Worm (Caenorhabditis elegans): Measurements from ENCODE around the gene R04A9.6.

The R04A9.6 gene

ce11 chrX:397259-397658 is at the start of gene R04A9.6:
Gene R04A9.6 (plus strand): TSS chrX:397559.
- TF ChIP-seq W03F9.2 (tag; optimal IDR thresholded peaks at IDR 0.05) (no peak), dao-5 (tag; optimal IDR thresholded peaks at IDR 0.05) (no peak), him-1 (tag; optimal IDR thresholded peaks at IDR 0.05) (no peak)

ce11 chrX:348141-348540 is 49.2 kb upstream of the R04A9.6 start:
- TF ChIP-seq dao-5 (tag; optimal IDR thresholded peaks at IDR 0.05), result no peak
- no peak for TF ChIP-seq W03F9.2 (tag; optimal IDR thresholded peaks at IDR 0.05)
- no peak for TF ChIP-seq him-1 (tag; optimal IDR thresholded peaks at IDR 0.05)

- TF ChIP-seq dao-5 (tag; optimal IDR thresholded peaks at IDR 0.05) (no peak), W03F9.2 (tag; optimal IDR thresholded peaks at IDR 0.05) (no peak), him-1 (tag; optimal IDR thresholded peaks at IDR 0.05) (peak; percentile 61)
These were observed 44.2 kb upstream of the R04A9.6 start, which contains the start of gene sor-3 for ce11 chrX:353134-353669. Gene sor-3 (plus strand): TSS chrX:353619.

- no peak for TF ChIP-seq W03F9.2 (tag; optimal IDR thresholded peaks at IDR 0.05)
- TF ChIP-seq dao-5 (tag; optimal IDR thresholded peaks at IDR 0.05), result no peak
- TF ChIP-seq him-1 (tag; optimal IDR thresholded peaks at IDR 0.05), result no peak
These were observed 39.6 kb upstream of the R04A9.6 start, which contains the start of gene C04E7.1 for ce11 chrX:357792-358191. Gene C04E7.1 (plus strand): TSS chrX:358092.

- no peak for TF ChIP-seq W03F9.2 (tag; optimal IDR thresholded peaks at IDR 0.05)
- no peak for TF ChIP-seq him-1 (tag; optimal IDR thresholded peaks at IDR 0.05)
- no peak for TF ChIP-seq dao-5 (tag; optimal IDR thresholded peaks at IDR 0.05)
These were observed 36.9 kb upstream of the R04A9.6 start, which contains the start of gene C04E7.5 for ce11 chrX:360479-360878. Gene C04E7.5 (plus strand): TSS chrX:360779.

- no peak for TF ChIP-seq him-1 (tag; optimal IDR thresholded peaks at IDR 0.05)
These were observed 27.4 kb upstream of the R04A9.6 start for ce11 chrX:369923-370322.

ce11 chrX:371761-372285 is 25.5 kb upstream of the R04A9.6 start, which contains the start of gene nrde-3:
Gene nrde-3 (plus strand): TSS chrX:372235.
- TF ChIP-seq dao-5 (tag; optimal IDR thresholded peaks at IDR 0.05), result no peak
- TF ChIP-seq W03F9.2 (tag; optimal IDR thresholded peaks at IDR 0.05), result no peak
- TF ChIP-seq him-1 (tag; optimal IDR thresholded peaks at IDR 0.05), result no peak

ce11 chrX:380505-380904 is 16.9 kb upstream of the R04A9.6 start, which contains the start of gene R04A9.3:
Gene R04A9.3 (minus strand): TSS chrX:380605.
- TF ChIP-seq W03F9.2 (tag; optimal IDR thresholded peaks at IDR 0.05) (no peak), dao-5 (tag; optimal IDR thresholded peaks at IDR 0.05) (no peak), him-1 (tag; optimal IDR thresholded peaks at IDR 0.05) (no peak)

- no peak for TF ChIP-seq dao-5 (tag; optimal IDR thresholded peaks at IDR 0.05)
- TF ChIP-seq W03F9.2 (tag; optimal IDR thresholded peaks at IDR 0.05), result no peak
- TF ChIP-seq him-1 (tag; optimal IDR thresholded peaks at IDR 0.05), result no peak
These were observed 16.3 kb upstream of the R04A9.6 start for ce11 chrX:381029-381428.

ce11 chrX:382692-383091 is 14.7 kb upstream of the R04A9.6 start, which contains the start of gene ife-2:
Gene ife-2 (minus strand): TSS chrX:382709.
- TF ChIP-seq dao-5 (tag; optimal IDR thresholded peaks at IDR 0.05) (no peak), him-1 (tag; optimal IDR thresholded peaks at IDR 0.05) (no peak), W03F9.2 (tag; optimal IDR thresholded peaks at IDR 0.05) (no peak)

ce11 chrX:388728-389127 is 8.6 kb upstream of the R04A9.6 start, which contains the start of gene ceh-93:
Gene ceh-93 (minus strand): TSS chrX:388797.
- TF ChIP-seq him-1 (tag; optimal IDR thresholded peaks at IDR 0.05) (no peak), W03F9.2 (tag; optimal IDR thresholded peaks at IDR 0.05) (no peak), dao-5 (tag; optimal IDR thresholded peaks at IDR 0.05) (no peak)

- TF ChIP-seq him-1 (tag; optimal IDR thresholded peaks at IDR 0.05) (no peak), dao-5 (tag; optimal IDR thresholded peaks at IDR 0.05) (no peak), W03F9.2 (tag; optimal IDR thresholded peaks at IDR 0.05) (no peak)
These were observed 7.8 kb upstream of the R04A9.6 start for ce11 chrX:389566-389965.

ce11 chrX:390469-390868 is 6.9 kb upstream of the R04A9.6 start, which contains the start of gene R04A9.9:
Gene R04A9.9 (minus strand): TSS chrX:390569.
- no peak for TF ChIP-seq dao-5 (tag; optimal IDR thresholded peaks at IDR 0.05)
- TF ChIP-seq him-1 (tag; optimal IDR thresholded peaks at IDR 0.05), result no peak
- no peak for TF ChIP-seq W03F9.2 (tag; optimal IDR thresholded peaks at IDR 0.05)

ce11 chrX:394709-395108 is 2.6 kb upstream of the R04A9.6 start, which contains the start of gene R04A9.7:
Gene R04A9.7 (minus strand): TSS chrX:394892.
- no peak for TF ChIP-seq him-1 (tag; optimal IDR thresholded peaks at IDR 0.05)
- TF ChIP-seq W03F9.2 (tag; optimal IDR thresholded peaks at IDR 0.05), result no peak
- TF ChIP-seq dao-5 (tag; optimal IDR thresholded peaks at IDR 0.05), result no peak

- no peak for TF ChIP-seq dao-5 (tag; optimal IDR thresholded peaks at IDR 0.05)
- TF ChIP-seq him-1 (tag; optimal IDR thresholded peaks at IDR 0.05), result no peak
- no peak for TF ChIP-seq W03F9.2 (tag; optimal IDR thresholded peaks at IDR 0.05)
These were observed 2.2 kb downstream of the R04A9.6 start for ce11 chrX:399535-399934.

Data from whole organism, L4/young adult.